Worm (Caenorhabditis elegans): ENCODE data around the gene ifas-3.
A peak's percentile ranks its signal among the peaks of the same experiment; 100 is the strongest.

ifas-3 gene

DNA sequence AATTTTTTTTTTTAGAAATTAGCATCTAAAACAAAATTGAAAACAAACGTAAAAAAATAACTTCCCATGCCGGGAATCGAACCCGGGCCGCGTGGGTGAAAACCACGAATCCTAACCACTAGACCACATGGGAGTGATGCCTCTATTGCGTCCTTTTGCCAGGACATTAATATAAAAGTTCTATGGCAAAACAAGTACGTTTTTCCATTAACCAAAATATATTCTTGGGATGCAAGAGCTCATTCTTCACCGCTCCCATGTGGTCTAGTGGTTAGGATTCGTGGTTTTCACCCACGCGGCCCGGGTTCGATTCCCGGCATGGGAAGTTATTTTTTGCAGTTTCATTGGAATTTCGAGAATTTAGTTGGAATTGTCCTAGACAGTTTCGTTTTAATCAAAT, 17.6 kb downstream of the ifas-3 start (continued):
- TF ChIP-seq vab-7 (GFP tag; IDR thresholded peaks at IDR 0.05) (peak; percentile 78), lim-7 (GFP tag; IDR thresholded peaks at IDR 0.05) (peak; percentile 85)

DNA sequence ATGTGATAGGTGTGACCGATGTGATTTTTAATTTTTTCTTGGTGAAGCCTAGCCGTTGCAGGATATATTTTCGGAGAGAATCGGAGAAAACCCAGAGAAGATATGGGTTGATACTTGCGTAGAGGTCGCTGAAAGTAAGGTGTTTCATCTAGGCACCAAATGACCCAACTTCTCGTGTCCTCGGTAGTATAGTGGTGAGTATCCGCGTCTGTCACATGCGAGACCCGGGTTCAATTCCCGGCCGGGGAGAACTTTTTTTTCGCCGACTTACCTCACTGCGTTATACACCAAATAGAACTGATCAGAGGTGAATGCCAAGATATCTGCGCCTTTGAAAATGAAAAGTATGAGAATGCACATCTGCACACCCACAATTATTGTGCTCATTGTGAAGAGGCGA, 18.9 kb downstream of the ifas-3 start:
- TF ChIP-seq zag-1 (tag; optimal IDR thresholded peaks at IDR 0.05) (no peak), ZK337.2 (GFP tag; IDR thresholded peaks at IDR 0.05) (no peak), dmd-8 (GFP tag; IDR thresholded peaks at IDR 0.05) (peak; percentile 79), vab-7 (GFP tag; IDR thresholded peaks at IDR 0.05) (peak; percentile 75; the same call in 1 of the 2 replicates), hmg-1.1 (GFP tag; IDR thresholded peaks at IDR 0.05) (peak; percentile 68), dve-1 (tag; optimal IDR thresholded peaks at IDR 0.05; ENCODE audit: insufficient read depth) (peak; percentile 9), rbr-2 (tag; optimal IDR thresholded peaks at IDR 0.05) (peak; percentile 26), attf-4 (tag; optimal IDR thresholded peaks at IDR 0.05) (no peak), fkh-10 (GFP tag; optimal IDR thresholded peaks at IDR 0.05) (no peak), mxl-3 (GFP tag; optimal IDR thresholded peaks at IDR 0.05) (peak; percentile 52), lin-29 (GFP tag; IDR thresholded peaks at IDR 0.05) (peak; percentile 53; the same call in 1 of the 2 replicates), Y75B8A.6 (GFP tag; IDR thresholded peaks at IDR 0.05) (peak; percentile 81; the same call in 1 of the 2 replicates), lin-15B (tag; optimal IDR thresholded peaks at IDR 0.05) (no peak), T26A8.4 (GFP tag; IDR thresholded peaks at IDR 0.05) (peak; percentile 81), egl-43 (GFP tag; IDR thresholded peaks at IDR 0.05) (peak; percentile 91), php-3 (GFP tag; IDR thresholded peaks at IDR 0.05) (peak; percentile 61; the same call in 1 of the 2 replicates), lsy-2 (tag; optimal IDR thresholded peaks at IDR 0.05) (no peak), sdz-12 (GFP tag; optimal IDR thresholded peaks at IDR 0.05) (no peak), hif-1 (tag; optimal IDR thresholded peaks at IDR 0.05) (peak; percentile 6 to 19), lim-7 (GFP tag; IDR thresholded peaks at IDR 0.05) (peak; percentile 89), spr-3 (GFP tag; optimal IDR thresholded peaks at IDR 0.05) (no peak), nhr-41 (GFP tag; IDR thresholded peaks at IDR 0.05) (no peak), F37D6.2 (tag; optimal IDR thresholded peaks at IDR 0.05) (no peak), madf-9 (GFP tag; conservative IDR thresholded peaks at IDR 0.05) (peak; percentile 65; the same call in 1 of the 2 replicates), ceh-28 (tag; optimal IDR thresholded peaks at IDR 0.05) (no peak), ceh-20 (GFP tag; IDR thresholded peaks at IDR 0.05) (no peak), daf-12 (tag; optimal IDR thresholded peaks at IDR 0.05) (no peak), unc-39 (tag; optimal IDR thresholded peaks at IDR 0.05) (no peak), duxl-1 (tag; optimal IDR thresholded peaks at IDR 0.05; ENCODE audit: poor library complexity) (no peak), nhr-10 (tag; optimal IDR thresholded peaks at IDR 0.05) (no peak), nhr-76 (tag; optimal IDR thresholded peaks at IDR 0.05) (no peak), nhr-111 (GFP tag; optimal IDR thresholded peaks at IDR 0.05) (peak; percentile 84), snpc-1.2 (GFP tag; IDR thresholded peaks at IDR 0.05) (peak; percentile 98), unc-130 (GFP tag; optimal IDR thresholded peaks at IDR 0.05) (no peak), ceh-44 (GFP tag; IDR thresholded peaks at IDR 0.05) (no peak), fos-1 (tag; optimal IDR thresholded peaks at IDR 0.05) (no peak), zfp-2 (tag; optimal IDR thresholded peaks at IDR 0.05) (peak; percentile 19), arid-1 (GFP tag; conservative IDR thresholded peaks at IDR 0.05) (peak; percentile 80), ZK546.5 (tag; optimal IDR thresholded peaks at IDR 0.05) (no peak), ztf-11 (tag; optimal IDR thresholded peaks at IDR 0.05) (no peak), T20F7.1 (GFP tag; optimal IDR thresholded peaks at IDR 0.05) (no peak), madf-5 (GFP tag; IDR thresholded peaks at IDR 0.05) (peak; percentile 71 to 84; a peak in 3 of 4 replicates), ceh-62 (tag; optimal IDR thresholded peaks at IDR 0.05) (no peak), ceh-32 (tag; optimal IDR thresholded peaks at IDR 0.05; ENCODE audit: poor library complexity) (no peak), mdl-1 (tag; optimal IDR thresholded peaks at IDR 0.05) (peak in 1 of 2 experiments; percentile 49), R02D3.7 (tag; optimal IDR thresholded peaks at IDR 0.05) (no peak), nhr-102 (tag; optimal IDR thresholded peaks at IDR 0.05) (peak; percentile 68), ces-1 (GFP tag; optimal IDR thresholded peaks at IDR 0.05) (no peak), gei-8 (GFP tag; optimal IDR thresholded peaks at IDR 0.05) (peak; percentile 38)

All from whole organism, L4 larva.